Worm (Caenorhabditis elegans) whole organism, L2 larva: Measurements from ENCODE around the gene Y105C5B.20.

Experiments used
- C34F6.9 ChIP-seq: fragments of 150-350 bp; optimal IDR thresholded peaks from 2 replicates; lab custom pipeline; 2014; ENCODE audit warnings: missing biosample characterization, missing genetic modification characterization
- F13H6.1 ChIP-seq: sonication (generic microtip); optimal IDR thresholded peaks from 2 replicates; lab custom pipeline; 2016; ENCODE audit warnings: missing genetic modification characterization, missing compliant biosample characterization
- ZK546.5 ChIP-seq: sonication (generic microtip); optimal IDR thresholded peaks from 2 replicates; lab custom pipeline; 2017; ENCODE audit warnings: missing biosample characterization, missing genetic modification characterization
- alr-1 ChIP-seq: fragments of 150-350 bp; optimal IDR thresholded peaks from 2 replicates; lab custom pipeline; 2014; ENCODE audit warnings: missing biosample characterization, missing genetic modification characterization
- blmp-1 ChIP-seq: sonication (generic microtip); optimal IDR thresholded peaks from 2 replicates; lab custom pipeline; 2017; ENCODE audit warnings: missing genetic modification characterization, mild to moderate bottlenecking, missing compliant biosample characterization, antibody characterized with exemption, moderate library complexity; ENCODE audit not compliant: insufficient read depth
- ceh-16 ChIP-seq: fragments of 150-350 bp; optimal IDR thresholded peaks from 2 replicates; lab custom pipeline; 2014; ENCODE audit warnings: missing biosample characterization, missing genetic modification characterization
- ceh-82 ChIP-seq: fragments of 150-350 bp; optimal IDR thresholded peaks from 2 replicates; lab custom pipeline; 2014; ENCODE audit warnings: missing biosample characterization, missing genetic modification characterization
- dmd-4 ChIP-seq: sonication (generic microtip); optimal IDR thresholded peaks from 2 replicates; lab custom pipeline; 2017; ENCODE audit warnings: missing biosample characterization, missing genetic modification characterization
- egl-27 ChIP-seq: sonication (generic microtip); optimal IDR thresholded peaks from 3 replicates; lab custom pipeline; 2017; ENCODE audit warnings: missing biosample characterization, missing genetic modification reagents, missing genetic modification characterization
- elt-3 ChIP-seq: sonication (generic microtip); optimal IDR thresholded peaks from 2 replicates; lab custom pipeline; 2017; ENCODE audit warnings: missing biosample characterization, missing genetic modification characterization
- fos-1 ChIP-seq: fragments of 150-350 bp; optimal IDR thresholded peaks from 2 replicates; lab custom pipeline; 2014; ENCODE audit warnings: missing biosample characterization, missing genetic modification characterization
- gmeb-1 ChIP-seq: fragments of 150-350 bp; optimal IDR thresholded peaks from 2 replicates; lab custom pipeline; 2014; ENCODE audit warnings: missing biosample characterization, missing genetic modification characterization
- lin-11 ChIP-seq: fragments of 150-350 bp; sonication (generic microtip); optimal IDR thresholded peaks from 2 replicates; lab custom pipeline; 2014; ENCODE audit warnings: missing biosample characterization, missing genetic modification characterization, inconsistent platforms, mixed read lengths
- lin-13 ChIP-seq: fragments of 150-350 bp; optimal IDR thresholded peaks from 2 replicates; lab custom pipeline; 2014; ENCODE audit warnings: missing biosample characterization, missing genetic modification reagents, missing genetic modification characterization
- lin-39 ChIP-seq: fragments of 150-350 bp; optimal IDR thresholded peaks from 2 replicates; lab custom pipeline; 2014; ENCODE audit warnings: missing biosample characterization, missing genetic modification reagents, missing genetic modification characterization
- lsy-2 ChIP-seq, 2 experiments: fragments of 150-350 bp in 1 of 2; sonication (generic microtip) in 1 of 2; optimal IDR thresholded peaks; 2 replicates each; lab custom pipeline; 2014 to 2017; ENCODE audit warnings: missing biosample characterization in 2 of 2, missing genetic modification characterization in 2 of 2
- mab-5 ChIP-seq: fragments of 150-350 bp; optimal IDR thresholded peaks from 2 replicates; lab custom pipeline; 2014; ENCODE audit warnings: missing biosample characterization, missing genetic modification characterization
- mdl-1 ChIP-seq, 2 experiments: fragments of 150-350 bp in 1 of 2; sonication (generic microtip) in 1 of 2; optimal IDR thresholded peaks; 2 replicates each; lab custom pipeline; 2017; ENCODE audit warnings: missing biosample characterization in 2 of 2, missing genetic modification characterization in 2 of 2
- nhr-12 ChIP-seq: fragments of 150-350 bp; optimal IDR thresholded peaks from 2 replicates; lab custom pipeline; 2014; ENCODE audit warnings: missing biosample characterization, missing genetic modification characterization
- nhr-129 ChIP-seq: fragments of 150-350 bp; optimal IDR thresholded peaks from 2 replicates; lab custom pipeline; 2014; ENCODE audit warnings: missing biosample characterization, missing genetic modification characterization
- nhr-237 ChIP-seq: fragments of 150-350 bp; optimal IDR thresholded peaks from 2 replicates; lab custom pipeline; 2014; ENCODE audit warnings: missing biosample characterization, missing genetic modification characterization
- nhr-25 ChIP-seq: fragments of 150-350 bp; sonication (generic microtip); optimal IDR thresholded peaks from 3 replicates; lab custom pipeline; 2014; ENCODE audit warnings: missing biosample characterization, missing genetic modification characterization
- nhr-6 ChIP-seq: fragments of 150-350 bp; optimal IDR thresholded peaks from 2 replicates; lab custom pipeline; 2014; ENCODE audit warnings: missing biosample characterization, missing genetic modification characterization
- sem-4 ChIP-seq: fragments of 150-350 bp; optimal IDR thresholded peaks from 2 replicates; lab custom pipeline; 2014; ENCODE audit warnings: missing biosample characterization, missing genetic modification reagents, missing genetic modification characterization
- skn-1 ChIP-seq: sonication (generic microtip); optimal IDR thresholded peaks from 2 replicates; lab custom pipeline; 2017; ENCODE audit warnings: missing biosample characterization, missing genetic modification characterization
- sma-3 ChIP-seq: sonication (generic microtip); optimal IDR thresholded peaks from 2 replicates; lab custom pipeline; 2016; ENCODE audit warnings: missing genetic modification reagents, missing genetic modification characterization, missing compliant biosample characterization
- snpc-4 ChIP-seq: fragments of 150-350 bp; optimal IDR thresholded peaks from 2 replicates; lab custom pipeline; 2014; ENCODE audit warnings: missing biosample characterization, missing genetic modification characterization
- unc-39 ChIP-seq: fragments of 150-350 bp; optimal IDR thresholded peaks from 2 replicates; lab custom pipeline; 2014; ENCODE audit warnings: missing biosample characterization, missing genetic modification characterization
- unc-62 ChIP-seq: fragments of 150-350 bp; optimal IDR thresholded peaks from 2 replicates; lab custom pipeline; 2014; ENCODE audit warnings: missing biosample characterization, missing genetic modification reagents, missing genetic modification characterization
- zag-1 ChIP-seq: fragments of 150-350 bp; optimal IDR thresholded peaks from 2 replicates; lab custom pipeline; 2014; ENCODE audit warnings: missing biosample characterization, missing genetic modification characterization
- ztf-1 ChIP-seq: fragments of 200-800 bp; sonication (Bioruptor generic); conservative IDR thresholded peaks from 2 replicates; pipeline ENCODE4 v1.3.6; 2022; ENCODE audit warnings: missing genetic modification characterization, missing compliant biosample characterization
- ztf-4 ChIP-seq: fragments of 150-350 bp; optimal IDR thresholded peaks from 2 replicates; lab custom pipeline; 2014; ENCODE audit warnings: missing biosample characterization, missing genetic modification characterization

The Y105C5B.20 gene

ce11 chrIV:16028475-16028874, 34.1 kb upstream of the Y105C5B.20 start:
- TF ChIP-seq ceh-82 (no peak), snpc-4 (tag; lab: Kevin White, UChicago) (peak; percentile 70)

DNA sequence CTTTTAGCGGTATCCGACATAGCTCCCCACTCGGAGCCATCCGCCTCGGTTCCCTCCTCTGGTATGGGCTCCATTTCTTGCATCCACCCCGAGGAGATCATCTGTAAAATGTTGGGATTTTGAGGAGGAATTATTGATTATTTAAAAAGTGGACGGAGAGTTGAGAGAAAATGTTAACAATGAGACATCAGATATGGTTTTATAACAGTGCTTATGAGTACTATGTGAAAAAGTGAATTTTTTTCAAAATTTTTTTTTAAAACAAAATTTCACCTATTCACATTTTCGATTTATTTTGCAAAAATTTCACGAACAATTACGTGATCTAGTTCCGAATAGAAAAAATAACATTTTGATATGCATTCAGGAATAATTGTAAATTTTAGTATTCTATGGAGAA, 32.3 kb upstream of the Y105C5B.20 start, which contains the start of gene jac-1:
jac-1 (minus strand) TSS at position 101 of the 400 bp plus-strand sequence.
- TF ChIP-seq F13H6.1 = no peak

DNA sequence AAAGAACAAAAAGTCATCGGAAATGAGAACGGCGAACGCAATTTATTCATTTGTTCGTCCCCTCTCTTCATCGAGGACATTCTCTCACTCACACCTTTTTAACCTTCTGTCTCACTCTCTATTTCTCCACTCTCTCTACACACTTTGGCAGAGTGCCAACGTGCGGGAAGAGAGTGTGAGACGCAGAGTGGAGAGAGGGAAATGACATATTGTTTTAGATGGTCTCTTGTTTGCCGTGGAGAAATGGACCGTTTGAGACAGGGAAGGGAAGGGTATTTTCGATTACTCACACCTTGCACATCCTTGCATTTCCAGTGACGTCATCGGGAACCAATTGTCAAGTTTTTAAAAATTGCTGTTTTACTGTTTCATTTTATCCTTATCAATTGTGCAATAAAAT, 29.8 kb upstream of the Y105C5B.20 start:
- TF ChIP-seq gmeb-1 (tag; lab: Kevin White, UChicago) (peak; percentile 23), C34F6.9 (tag; lab: Kevin White, UChicago) (peak; percentile 47), sem-4 (tag; lab: Kevin White, UChicago) (peak; percentile 25), nhr-12 (no peak), ceh-16 (tag; lab: Kevin White, UChicago) (no peak), F13H6.1 (peak; percentile 43), dmd-4 (tag; lab: Kevin White, UChicago) (no peak), nhr-25 (tag; lab: Kevin White, UChicago) (peak; percentile 43), nhr-237 (tag; lab: Kevin White, UChicago) (no peak), lsy-2 (tag; optimal IDR thresholded peaks at IDR 0.05; lab: Kevin White, UChicago) (peak; percentile 25 to 26), fos-1 (tag; lab: Kevin White, UChicago) (peak; percentile 35), sma-3 (GFP tag; lab: Kevin White, UChicago) (no peak), snpc-4 (tag; lab: Kevin White, UChicago) (no peak)
- TF ChIP-seq, all 48 proteins: peak for 7

- TF ChIP-seq fos-1 (tag; lab: Kevin White, UChicago) (peak; percentile 17), unc-39 (tag; lab: Kevin White, UChicago) (no peak)
Measured at ce11 chrIV:16022438-16022837, 28.0 kb upstream of the Y105C5B.20 start.

- no peak for TF ChIP-seq unc-62
- TF ChIP-seq blmp-1 (tag; lab: Kevin White, UChicago) = peak; percentile 43
Measured at ce11 chrIV:16015729-16016128, 21.3 kb upstream of the Y105C5B.20 start.

- TF ChIP-seq zag-1 (tag; lab: Kevin White, UChicago) (no peak), F13H6.1 (no peak), skn-1 (tag; lab: Kevin White, UChicago) (no peak), alr-1 (tag; lab: Kevin White, UChicago) (no peak), dmd-4 (tag; lab: Kevin White, UChicago) (no peak), mab-5 (tag; lab: Kevin White, UChicago) (no peak), mdl-1 (tag; optimal IDR thresholded peaks at IDR 0.05; lab: Kevin White, UChicago) (no peak), ZK546.5 (tag; lab: Kevin White, UChicago) (no peak), nhr-6 (no peak)
Measured at ce11 chrIV:16006267-16006666, 11.9 kb upstream of the Y105C5B.20 start.

- TF ChIP-seq ztf-1 (GFP tag; lab: Robert Waterston, UW) (no peak), ztf-4 (tag; lab: Kevin White, UChicago) (no peak), skn-1 (tag; lab: Kevin White, UChicago) (no peak), ceh-16 (tag; lab: Kevin White, UChicago) (no peak), lin-39 (tag; lab: Kevin White, UChicago) (no peak), lin-13 (GFP tag; lab: Kevin White, UChicago) (no peak), lin-11 (tag; lab: Kevin White, UChicago) (no peak), unc-62 (no peak)
- TF ChIP-seq, all 48 proteins: peak for 0
Measured at ce11 chrIV:16005472-16005871, 11.1 kb upstream of the Y105C5B.20 start.

DNA sequence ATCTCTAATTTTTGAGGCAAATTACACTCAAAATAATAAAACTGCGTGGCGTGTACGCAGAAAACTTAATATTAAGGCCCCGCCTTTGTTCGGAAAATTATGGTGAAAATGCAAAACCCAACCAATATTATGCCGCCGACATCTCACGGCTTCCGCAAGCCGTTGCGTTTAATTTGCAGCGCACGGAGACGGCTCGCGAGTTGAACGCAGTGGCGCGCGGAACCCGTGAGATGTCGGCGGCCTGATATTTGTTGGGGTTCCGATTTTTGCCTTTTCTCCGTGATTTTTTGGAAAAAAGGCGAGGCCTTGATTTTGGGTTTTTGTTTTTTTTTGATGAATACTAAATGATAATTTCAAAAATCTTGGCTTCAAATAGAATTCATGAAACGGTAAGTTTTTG, 6.7 kb upstream of the Y105C5B.20 start:
- TF ChIP-seq sma-3 (GFP tag; lab: Kevin White, UChicago) (no peak), ztf-1 (GFP tag; lab: Robert Waterston, UW) (no peak), nhr-129 (tag; lab: Kevin White, UChicago) (no peak), unc-39 (tag; lab: Kevin White, UChicago) (no peak), egl-27 (no peak), elt-3 (tag; lab: Kevin White, UChicago) (no peak)
- TF ChIP-seq, all 48 proteins: peak for 0
